Worm (Caenorhabditis elegans) whole organism, early embryonic: ENCODE results near the gene C15H9.5.

ENCODE experiments used
- aly-1 ChIP-seq: sonication (generic microtip); optimal IDR thresholded peaks from 2 replicates; lab custom pipeline; 2016; ENCODE audit warnings: missing genetic modification characterization, missing compliant biosample characterization
- ama-1 ChIP-seq: fragments of 150-350 bp; optimal IDR thresholded peaks from 2 replicates; lab custom pipeline; 2014
- ceh-13 ChIP-seq: fragments of 200-800 bp; sonication (Bioruptor generic); optimal IDR thresholded peaks from 2 replicates; lab custom pipeline; 2018; ENCODE audit warnings: mild to moderate bottlenecking, missing genetic modification characterization, missing compliant biosample characterization
- ceh-36 ChIP-seq: sonication (generic microtip); optimal IDR thresholded peaks from 2 replicates; lab custom pipeline; 2016; ENCODE audit warnings: missing genetic modification characterization, inconsistent platforms, missing compliant biosample characterization
- hmbx-1 ChIP-seq: sonication (generic microtip); optimal IDR thresholded peaks from 2 replicates; lab custom pipeline; 2016; ENCODE audit warnings: mild to moderate bottlenecking, missing genetic modification characterization, missing compliant biosample characterization
- pes-1 ChIP-seq: fragments of 200-800 bp; sonication (Bioruptor generic); IDR thresholded peaks from 2 replicates; pipeline ENCODE4 v1.3.6; 2022; ENCODE audit warnings: missing genetic modification reagents, missing genetic modification characterization, missing compliant biosample characterization
- tbx-37 ChIP-seq: fragments of 200-800 bp; sonication (Bioruptor generic); conservative IDR thresholded peaks from 2 replicates; pipeline ENCODE4 v1.3.6; 2022; ENCODE audit warnings: missing genetic modification reagents, missing genetic modification characterization, missing compliant biosample characterization
- tra-4 ChIP-seq: sonication (generic microtip); optimal IDR thresholded peaks from 2 replicates; lab custom pipeline; 2017; ENCODE audit warnings: missing genetic modification characterization, missing compliant biosample characterization

- TF ChIP-seq ama-1 (lab: Kevin White, UChicago), result no peak
- TF ChIP-seq pes-1 (GFP tag; lab: Robert Waterston, UW), result no peak
- no peak for TF ChIP-seq hmbx-1 (tag; lab: Kevin White, UChicago)
- TF ChIP-seq aly-1 (tag; lab: Kevin White, UChicago), result no peak
- no peak for TF ChIP-seq tbx-37 (GFP tag; lab: Robert Waterston, UW)
- no peak for TF ChIP-seq ceh-13 (GFP tag; lab: Kevin White, UChicago)
- TF ChIP-seq ceh-36 (tag; lab: Kevin White, UChicago), result no peak
- no peak for TF ChIP-seq tra-4 (tag; lab: Kevin White, UChicago)
Observed at ce11 chrX:6048508-6048907, 44.6 kb upstream of the C15H9.5 start, which contains the start of gene pak-1.
